Worm (Caenorhabditis elegans) whole organism, L2 larva: ENCODE results near the gene C08E8.4.

ENCODE experiments used
- C34F6.9 ChIP-seq: fragments of 150-350 bp; optimal IDR thresholded peaks from 2 replicates; lab custom pipeline; 2014; ENCODE audit warnings: missing biosample characterization, missing genetic modification characterization
- R02D3.7 ChIP-seq: fragments of 150-350 bp; optimal IDR thresholded peaks from 2 replicates; lab custom pipeline; 2014; ENCODE audit warnings: missing biosample characterization, missing genetic modification characterization
- ZK546.5 ChIP-seq: sonication (generic microtip); optimal IDR thresholded peaks from 2 replicates; lab custom pipeline; 2017; ENCODE audit warnings: missing biosample characterization, missing genetic modification characterization
- alr-1 ChIP-seq: fragments of 150-350 bp; optimal IDR thresholded peaks from 2 replicates; lab custom pipeline; 2014; ENCODE audit warnings: missing biosample characterization, missing genetic modification characterization
- aly-2 ChIP-seq: fragments of 150-350 bp; optimal IDR thresholded peaks from 2 replicates; lab custom pipeline; 2014; ENCODE audit warnings: missing biosample characterization, missing genetic modification characterization
- ama-1 ChIP-seq: fragments of 150-350 bp; optimal IDR thresholded peaks from 2 replicates; lab custom pipeline; 2018; ENCODE audit warnings: inconsistent platforms
- blmp-1 ChIP-seq: sonication (generic microtip); optimal IDR thresholded peaks from 2 replicates; lab custom pipeline; 2017; ENCODE audit warnings: missing genetic modification characterization, mild to moderate bottlenecking, missing compliant biosample characterization, antibody characterized with exemption, moderate library complexity; ENCODE audit not compliant: insufficient read depth
- ceh-16 ChIP-seq: fragments of 150-350 bp; optimal IDR thresholded peaks from 2 replicates; lab custom pipeline; 2014; ENCODE audit warnings: missing biosample characterization, missing genetic modification characterization
- ceh-82 ChIP-seq: fragments of 150-350 bp; optimal IDR thresholded peaks from 2 replicates; lab custom pipeline; 2014; ENCODE audit warnings: missing biosample characterization, missing genetic modification characterization
- crh-2 ChIP-seq: sonication (generic microtip); optimal IDR thresholded peaks from 2 replicates; lab custom pipeline; 2017; ENCODE audit warnings: missing biosample characterization, missing genetic modification characterization
- dmd-4 ChIP-seq: sonication (generic microtip); optimal IDR thresholded peaks from 2 replicates; lab custom pipeline; 2017; ENCODE audit warnings: missing biosample characterization, missing genetic modification characterization
- egl-27 ChIP-seq: sonication (generic microtip); optimal IDR thresholded peaks from 3 replicates; lab custom pipeline; 2017; ENCODE audit warnings: missing biosample characterization, missing genetic modification reagents, missing genetic modification characterization
- elt-3 ChIP-seq: sonication (generic microtip); optimal IDR thresholded peaks from 2 replicates; lab custom pipeline; 2017; ENCODE audit warnings: missing biosample characterization, missing genetic modification characterization
- fos-1 ChIP-seq: fragments of 150-350 bp; optimal IDR thresholded peaks from 2 replicates; lab custom pipeline; 2014; ENCODE audit warnings: missing biosample characterization, missing genetic modification characterization
- gmeb-1 ChIP-seq: fragments of 150-350 bp; optimal IDR thresholded peaks from 2 replicates; lab custom pipeline; 2014; ENCODE audit warnings: missing biosample characterization, missing genetic modification characterization
- lin-11 ChIP-seq: fragments of 150-350 bp; sonication (generic microtip); optimal IDR thresholded peaks from 2 replicates; lab custom pipeline; 2014; ENCODE audit warnings: missing biosample characterization, missing genetic modification characterization, inconsistent platforms, mixed read lengths
- lin-13 ChIP-seq: fragments of 150-350 bp; optimal IDR thresholded peaks from 2 replicates; lab custom pipeline; 2014; ENCODE audit warnings: missing biosample characterization, missing genetic modification reagents, missing genetic modification characterization
- lin-39 ChIP-seq: fragments of 150-350 bp; optimal IDR thresholded peaks from 2 replicates; lab custom pipeline; 2014; ENCODE audit warnings: missing biosample characterization, missing genetic modification reagents, missing genetic modification characterization
- lsy-2 ChIP-seq, 2 experiments: fragments of 150-350 bp in 1 of 2; sonication (generic microtip) in 1 of 2; optimal IDR thresholded peaks; 2 replicates each; lab custom pipeline; 2014 to 2017; ENCODE audit warnings: missing biosample characterization in 2 of 2, missing genetic modification characterization in 2 of 2
- mab-5 ChIP-seq: fragments of 150-350 bp; optimal IDR thresholded peaks from 2 replicates; lab custom pipeline; 2014; ENCODE audit warnings: missing biosample characterization, missing genetic modification characterization
- mdl-1 ChIP-seq, 2 experiments: fragments of 150-350 bp in 1 of 2; sonication (generic microtip) in 1 of 2; optimal IDR thresholded peaks; 2 replicates each; lab custom pipeline; 2017; ENCODE audit warnings: missing biosample characterization in 2 of 2, missing genetic modification characterization in 2 of 2
- nhr-10 ChIP-seq: sonication (generic microtip); optimal IDR thresholded peaks from 2 replicates; lab custom pipeline; 2017; ENCODE audit warnings: missing biosample characterization, missing genetic modification characterization
- nhr-11 ChIP-seq: fragments of 150-350 bp; optimal IDR thresholded peaks from 2 replicates; lab custom pipeline; 2014; ENCODE audit warnings: missing biosample characterization, missing genetic modification characterization
- nhr-12 ChIP-seq: fragments of 150-350 bp; optimal IDR thresholded peaks from 2 replicates; lab custom pipeline; 2014; ENCODE audit warnings: missing biosample characterization, missing genetic modification characterization
- nhr-129 ChIP-seq: fragments of 150-350 bp; optimal IDR thresholded peaks from 2 replicates; lab custom pipeline; 2014; ENCODE audit warnings: missing biosample characterization, missing genetic modification characterization
- nhr-21 ChIP-seq: fragments of 150-350 bp; optimal IDR thresholded peaks from 2 replicates; lab custom pipeline; 2014; ENCODE audit warnings: missing biosample characterization, missing genetic modification characterization
- nhr-237 ChIP-seq: fragments of 150-350 bp; optimal IDR thresholded peaks from 2 replicates; lab custom pipeline; 2014; ENCODE audit warnings: missing biosample characterization, missing genetic modification characterization
- peb-1 ChIP-seq: fragments of 150-350 bp; optimal IDR thresholded peaks from 2 replicates; lab custom pipeline; 2014; ENCODE audit warnings: missing biosample characterization, missing genetic modification characterization
- sem-4 ChIP-seq: fragments of 150-350 bp; optimal IDR thresholded peaks from 2 replicates; lab custom pipeline; 2014; ENCODE audit warnings: missing biosample characterization, missing genetic modification reagents, missing genetic modification characterization
- skn-1 ChIP-seq: sonication (generic microtip); optimal IDR thresholded peaks from 2 replicates; lab custom pipeline; 2017; ENCODE audit warnings: missing biosample characterization, missing genetic modification characterization
- sma-3 ChIP-seq: sonication (generic microtip); optimal IDR thresholded peaks from 2 replicates; lab custom pipeline; 2016; ENCODE audit warnings: missing genetic modification reagents, missing genetic modification characterization, missing compliant biosample characterization
- sma-9 ChIP-seq, 2 experiments: fragments of 150-350 bp in 1 of 2; sonication (generic microtip) in 1 of 2; optimal IDR thresholded peaks; 2 replicates each; lab custom pipeline; 2014 to 2016; ENCODE audit warnings: missing genetic modification characterization in 2 of 2, mild to moderate bottlenecking in 1 of 2, missing biosample characterization in 1 of 2, missing compliant biosample characterization in 1 of 2, missing genetic modification reagents in 1 of 2, moderate library complexity in 1 of 2
- snpc-4 ChIP-seq: fragments of 150-350 bp; optimal IDR thresholded peaks from 2 replicates; lab custom pipeline; 2014; ENCODE audit warnings: missing biosample characterization, missing genetic modification characterization
- unc-39 ChIP-seq: fragments of 150-350 bp; optimal IDR thresholded peaks from 2 replicates; lab custom pipeline; 2014; ENCODE audit warnings: missing biosample characterization, missing genetic modification characterization
- unc-62 ChIP-seq: fragments of 150-350 bp; optimal IDR thresholded peaks from 2 replicates; lab custom pipeline; 2014; ENCODE audit warnings: missing biosample characterization, missing genetic modification reagents, missing genetic modification characterization
- ztf-1 ChIP-seq: fragments of 200-800 bp; sonication (Bioruptor generic); conservative IDR thresholded peaks from 2 replicates; pipeline ENCODE4 v1.3.6; 2022; ENCODE audit warnings: missing genetic modification characterization, missing compliant biosample characterization
- ztf-11 ChIP-seq: sonication (generic microtip); optimal IDR thresholded peaks from 2 replicates; lab custom pipeline; 2017; ENCODE audit warnings: missing biosample characterization, missing genetic modification characterization
- ztf-4 ChIP-seq: fragments of 150-350 bp; optimal IDR thresholded peaks from 2 replicates; lab custom pipeline; 2014; ENCODE audit warnings: missing biosample characterization, missing genetic modification characterization

C08E8.4 gene

ce11 chrV:18350721-18351120 is 20.9 kb upstream of the C08E8.4 start, which contains the start of gene C08E8.11:
C08E8.11 (plus strand) TSS chrV:18351021.
- TF ChIP-seq fos-1 (tag; lab: Kevin White, UChicago) (no peak), lin-11 (tag; lab: Kevin White, UChicago) (no peak), ceh-16 (no peak), dmd-4 (tag; lab: Kevin White, UChicago) (no peak), sma-9 (GFP tag; optimal IDR thresholded peaks at IDR 0.05; lab: Kevin White, UChicago) (no peak), sma-9 (tag; optimal IDR thresholded peaks at IDR 0.05; lab: Kevin White, UChicago) (no peak), aly-2 (no peak), ztf-11 (tag; lab: Kevin White, UChicago) (no peak), nhr-237 (tag; lab: Kevin White, UChicago) (no peak), elt-3 (tag; lab: Kevin White, UChicago) (no peak), nhr-129 (tag; lab: Kevin White, UChicago) (no peak)

DNA sequence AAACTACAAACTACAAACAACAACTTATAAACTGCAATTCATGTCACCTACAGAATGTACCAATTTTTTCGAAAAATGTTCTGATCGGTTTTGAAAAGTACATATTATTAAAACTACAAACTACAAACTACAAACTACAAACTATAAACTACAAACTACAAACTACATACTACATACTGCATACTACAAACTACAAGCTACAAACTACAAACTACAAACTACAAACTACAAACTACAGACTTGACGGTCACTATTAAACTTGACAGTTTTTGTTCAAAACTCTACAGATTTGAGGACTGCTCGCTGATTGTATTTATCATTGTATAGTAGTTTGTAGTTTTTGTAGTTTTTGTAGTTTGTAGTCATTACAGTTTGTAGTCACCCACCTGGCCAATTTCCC is 17.3 kb upstream of the C08E8.4 start:
- TF ChIP-seq snpc-4 (tag; lab: Kevin White, UChicago) (no peak), nhr-237 (tag; lab: Kevin White, UChicago) (no peak), fos-1 (tag; lab: Kevin White, UChicago) (no peak), R02D3.7 (tag; lab: Kevin White, UChicago) (no peak), lin-13 (GFP tag; lab: Kevin White, UChicago) (no peak), nhr-21 (tag; lab: Kevin White, UChicago) (no peak), nhr-12 (no peak), nhr-10 (tag; lab: Kevin White, UChicago) (no peak), ztf-1 (GFP tag; lab: Robert Waterston, UW) (no peak), gmeb-1 (tag; lab: Kevin White, UChicago) (no peak), sem-4 (tag; lab: Kevin White, UChicago) (no peak), dmd-4 (tag; lab: Kevin White, UChicago) (no peak), unc-39 (tag; lab: Kevin White, UChicago) (no peak), peb-1 (tag; lab: Kevin White, UChicago) (no peak), ztf-11 (tag; lab: Kevin White, UChicago) (no peak)

ce11 chrV:18355742-18356141 is 15.9 kb upstream of the C08E8.4 start, which contains the start of gene C08E8.2:
C08E8.2 (minus strand) TSS chrV:18355842.
- TF ChIP-seq crh-2 (tag; lab: Kevin White, UChicago) (no peak), mab-5 (tag; lab: Kevin White, UChicago) (no peak), R02D3.7 (tag; lab: Kevin White, UChicago) (no peak), ztf-4 (no peak), snpc-4 (tag; lab: Kevin White, UChicago) (no peak), blmp-1 (tag; lab: Kevin White, UChicago) (no peak), mdl-1 (tag; optimal IDR thresholded peaks at IDR 0.05; lab: Kevin White, UChicago) (no peak), ceh-82 (no peak), sma-3 (GFP tag; lab: Kevin White, UChicago) (no peak), C34F6.9 (tag; lab: Kevin White, UChicago) (no peak), nhr-11 (tag; lab: Kevin White, UChicago) (no peak), nhr-129 (tag; lab: Kevin White, UChicago) (no peak), lin-39 (tag; lab: Kevin White, UChicago) (no peak), ama-1 (no peak), alr-1 (tag; lab: Kevin White, UChicago) (no peak), skn-1 (no peak), unc-62 (GFP tag; lab: Kevin White, UChicago) (no peak), lsy-2 (tag; optimal IDR thresholded peaks at IDR 0.05; lab: Kevin White, UChicago) (no peak)

- TF ChIP-seq lin-13 (GFP tag; lab: Kevin White, UChicago) = no peak
- no peak for TF ChIP-seq unc-39 (tag; lab: Kevin White, UChicago)
- no peak for TF ChIP-seq mab-5 (tag; lab: Kevin White, UChicago)
- no peak for TF ChIP-seq elt-3 (tag; lab: Kevin White, UChicago)
- TF ChIP-seq snpc-4 (tag; lab: Kevin White, UChicago) = no peak
- no peak for TF ChIP-seq nhr-10 (tag; lab: Kevin White, UChicago)
- TF ChIP-seq sma-9 (GFP tag; optimal IDR thresholded peaks at IDR 0.05; lab: Kevin White, UChicago) = no peak
- TF ChIP-seq sma-9 (tag; optimal IDR thresholded peaks at IDR 0.05; lab: Kevin White, UChicago) = no peak
- no peak for TF ChIP-seq ama-1
- no peak for TF ChIP-seq ZK546.5 (tag; lab: Kevin White, UChicago)
- TF ChIP-seq gmeb-1 (tag; lab: Kevin White, UChicago) = no peak
- no peak for TF ChIP-seq sma-3 (GFP tag; lab: Kevin White, UChicago)
- no peak for TF ChIP-seq alr-1 (tag; lab: Kevin White, UChicago)
- TF ChIP-seq ztf-1 (GFP tag; lab: Robert Waterston, UW) = no peak
- TF ChIP-seq egl-27 = no peak
These were observed 11.8 kb upstream of the C08E8.4 start, which contains the start of gene C08E8.5 for ce11 chrV:18359888-18360287. C08E8.5 (minus strand) TSS chrV:18359988.
